Worm (Caenorhabditis elegans) whole organism, mixed stage, embryonic: ENCODE measurements around the gene sre-8.

Source experiments
- blmp-1 ChIP-seq: fragments of 150-350 bp; optimal IDR thresholded peaks from 2 replicates; lab custom pipeline; 2014; ENCODE audit warnings: missing biosample characterization, missing genetic modification characterization
- ceh-83 ChIP-seq: fragments of 200-800 bp; sonication (Bioruptor generic); optimal IDR thresholded peaks from 2 replicates; lab custom pipeline; 2018; ENCODE audit warnings: mild to moderate bottlenecking, missing genetic modification characterization, missing compliant biosample characterization
- nhr-28 ChIP-seq: fragments of 150-350 bp; optimal IDR thresholded peaks from 2 replicates; lab custom pipeline; 2014; ENCODE audit warnings: missing biosample characterization, missing genetic modification characterization
- snpc-4 ChIP-seq: fragments of 150-350 bp; optimal IDR thresholded peaks from 2 replicates; lab custom pipeline; 2014; ENCODE audit warnings: missing biosample characterization, missing genetic modification characterization

- TF ChIP-seq ceh-83 (GFP tag; lab: Kevin White, UChicago) (no peak), snpc-4 (tag; lab: Kevin White, UChicago) (no peak), nhr-28 (no peak), blmp-1 (tag; lab: Kevin White, UChicago) (no peak)
Observed at ce11 chrV:14293667-14294194, 36.8 kb downstream of the sre-8 start, which contains the start of gene F14D7.2.
